Worm (Caenorhabditis elegans): ENCODE data around the gene drp-1.

Gene drp-1

ce11 chrIV:5564293-5564692 is 26.0 kb downstream of the drp-1 start:
- TF ChIP-seq drap-1 (GFP tag; optimal IDR thresholded peaks at IDR 0.05), result no peak
- TF ChIP-seq mep-1 (tag; optimal IDR thresholded peaks at IDR 0.05), result no peak
- no peak for TF ChIP-seq unc-39 (tag; optimal IDR thresholded peaks at IDR 0.05)

- no peak for TF ChIP-seq elt-3 (tag; optimal IDR thresholded peaks at IDR 0.05)
- TF ChIP-seq nhr-76 (tag; optimal IDR thresholded peaks at IDR 0.05), result no peak
- no peak for TF ChIP-seq lsy-2 (tag; optimal IDR thresholded peaks at IDR 0.05)
- TF ChIP-seq ceh-39 (tag; optimal IDR thresholded peaks at IDR 0.05), result no peak
- TF ChIP-seq elt-1 (tag; optimal IDR thresholded peaks at IDR 0.05; ENCODE audit: borderline replicate concordance, insufficient read depth), result no peak
- no peak for TF ChIP-seq lin-32 (GFP tag; optimal IDR thresholded peaks at IDR 0.05)
- TF ChIP-seq lin-13 (tag; optimal IDR thresholded peaks at IDR 0.05), result no peak
- peak; percentile 78 for TF ChIP-seq pha-4 (tag; optimal IDR thresholded peaks at IDR 0.05)
Observed at ce11 chrIV:5565105-5565504, 26.8 kb downstream of the drp-1 start.

ce11 chrIV:5572693-5573092 is 34.4 kb downstream of the drp-1 start:
- TF ChIP-seq unc-39 (tag; optimal IDR thresholded peaks at IDR 0.05) (no peak), unc-62 (GFP tag; optimal IDR thresholded peaks at IDR 0.05) (no peak), lsy-2 (tag; optimal IDR thresholded peaks at IDR 0.05) (no peak), mab-5 (tag; optimal IDR thresholded peaks at IDR 0.05) (no peak), nhr-76 (tag; optimal IDR thresholded peaks at IDR 0.05) (no peak), flh-1 (GFP tag; optimal IDR thresholded peaks at IDR 0.05) (no peak), nhr-28 (tag; optimal IDR thresholded peaks at IDR 0.05) (no peak), hlh-1 (tag; optimal IDR thresholded peaks at IDR 0.05) (no peak), M03D4.4 (tag; optimal IDR thresholded peaks at IDR 0.05) (no peak), snpc-4 (tag; optimal IDR thresholded peaks at IDR 0.05) (no peak), zip-8 (tag; optimal IDR thresholded peaks at IDR 0.05) (no peak)

ce11 chrIV:5574033-5574432 is 35.7 kb downstream of the drp-1 start, which contains the start of gene T12E12.6:
Gene T12E12.6 (minus strand): TSS chrIV:5574133.
- no peak for TF ChIP-seq ceh-39 (tag; optimal IDR thresholded peaks at IDR 0.05)
- TF ChIP-seq snpc-4 (tag; optimal IDR thresholded peaks at IDR 0.05), result no peak
- no peak for TF ChIP-seq nhr-76 (tag; optimal IDR thresholded peaks at IDR 0.05)
- TF ChIP-seq mab-5 (tag; optimal IDR thresholded peaks at IDR 0.05), result no peak
- TF ChIP-seq mep-1 (tag; optimal IDR thresholded peaks at IDR 0.05), result no peak
- no peak for TF ChIP-seq ces-1 (GFP tag; optimal IDR thresholded peaks at IDR 0.05)
- no peak for TF ChIP-seq ceh-43 (GFP tag; optimal IDR thresholded peaks at IDR 0.05)
- TF ChIP-seq elt-1 (tag; optimal IDR thresholded peaks at IDR 0.05; ENCODE audit: borderline replicate concordance, insufficient read depth), result no peak
- no peak for TF ChIP-seq drap-1 (GFP tag; optimal IDR thresholded peaks at IDR 0.05)
- no peak for TF ChIP-seq nhr-2 (tag; optimal IDR thresholded peaks at IDR 0.05)
- TF ChIP-seq lsy-2 (tag; optimal IDR thresholded peaks at IDR 0.05), result no peak

ce11 chrIV:5580588-5581308 is 42.5 kb downstream of the drp-1 start:
- no peak for TF ChIP-seq M03D4.4 (tag; optimal IDR thresholded peaks at IDR 0.05)
- TF ChIP-seq zip-8 (tag; optimal IDR thresholded peaks at IDR 0.05), result no peak
- no peak for TF ChIP-seq snpc-4 (tag; optimal IDR thresholded peaks at IDR 0.05)
- TF ChIP-seq elt-1 (tag; optimal IDR thresholded peaks at IDR 0.05; ENCODE audit: borderline replicate concordance, insufficient read depth), result no peak
- no peak for TF ChIP-seq ham-2 (GFP tag; optimal IDR thresholded peaks at IDR 0.05)
- TF ChIP-seq sem-2 (GFP tag; optimal IDR thresholded peaks at IDR 0.05), result no peak
- no peak for TF ChIP-seq unc-120 (tag; optimal IDR thresholded peaks at IDR 0.05; ENCODE audit: poor library complexity, severe bottlenecking)
- TF ChIP-seq nhr-237 (tag; optimal IDR thresholded peaks at IDR 0.05), result no peak
- no peak for TF ChIP-seq unc-39 (tag; optimal IDR thresholded peaks at IDR 0.05)
- no peak for TF ChIP-seq drap-1 (GFP tag; optimal IDR thresholded peaks at IDR 0.05)
- no peak for TF ChIP-seq ceh-43 (GFP tag; optimal IDR thresholded peaks at IDR 0.05)
- no peak for TF ChIP-seq ces-1 (GFP tag; optimal IDR thresholded peaks at IDR 0.05)
- TF ChIP-seq mab-5 (tag; optimal IDR thresholded peaks at IDR 0.05), result no peak
- TF ChIP-seq flh-1 (GFP tag; optimal IDR thresholded peaks at IDR 0.05), result no peak

- no peak for TF ChIP-seq nhr-237 (tag; optimal IDR thresholded peaks at IDR 0.05)
- no peak for TF ChIP-seq pha-4 (tag; optimal IDR thresholded peaks at IDR 0.05)
- no peak for TF ChIP-seq unc-62 (GFP tag; optimal IDR thresholded peaks at IDR 0.05)
- TF ChIP-seq snpc-4 (tag; optimal IDR thresholded peaks at IDR 0.05), result no peak
- TF ChIP-seq sem-2 (GFP tag; optimal IDR thresholded peaks at IDR 0.05), result no peak
- no peak for TF ChIP-seq bed-3 (GFP tag; optimal IDR thresholded peaks at IDR 0.05)
- TF ChIP-seq flh-1 (GFP tag; optimal IDR thresholded peaks at IDR 0.05), result no peak
- TF ChIP-seq lsy-2 (tag; optimal IDR thresholded peaks at IDR 0.05), result no peak
- TF ChIP-seq elt-3 (tag; optimal IDR thresholded peaks at IDR 0.05), result no peak
- TF ChIP-seq unc-120 (tag; optimal IDR thresholded peaks at IDR 0.05; ENCODE audit: poor library complexity, severe bottlenecking), result no peak
- no peak for TF ChIP-seq hlh-1 (tag; optimal IDR thresholded peaks at IDR 0.05)
- no peak for TF ChIP-seq sptf-1 (tag; optimal IDR thresholded peaks at IDR 0.05)
- TF ChIP-seq ceh-43 (GFP tag; optimal IDR thresholded peaks at IDR 0.05), result no peak
Observed at ce11 chrIV:5582267-5582666, 44.0 kb downstream of the drp-1 start.

Measured in whole organism, mixed stage, embryonic.